Fruit fly (Drosophila melanogaster) whole organism, embryonic: ENCODE data around the gene CG32679.
A peak's percentile ranks its signal among the peaks of the same experiment; 100 is the strongest.

Experiments
- CG10654 ChIP-seq: fragments of 200-800 bp; sonication (Bioruptor generic); optimal IDR thresholded peaks from 2 replicates; lab custom pipeline; 2016; ENCODE audit warnings: missing biosample characterization, missing genetic modification characterization
- CG11560 ChIP-seq: fragments of 200-800 bp; sonication (Bioruptor generic); IDR thresholded peaks from 3 replicates; pipeline ENCODE4 v1.3.6; 2022; ENCODE audit warnings: missing biosample characterization, missing genetic modification characterization
- CG12155 ChIP-seq: fragments of 200-800 bp; sonication (Bioruptor generic); optimal IDR thresholded peaks from 3 replicates; lab custom pipeline; 2016; ENCODE audit warnings: missing biosample characterization, missing genetic modification characterization
- CG13287 ChIP-seq: fragments of 200-800 bp; sonication (Bioruptor generic); IDR thresholded peaks from 2 replicates; pipeline ENCODE4 v1.3.6; 2022; ENCODE audit warnings: missing biosample characterization, missing genetic modification characterization; ENCODE audit not compliant: partially characterized antibody
- CG14441 ChIP-seq: fragments of 200-800 bp; sonication (Bioruptor generic); IDR thresholded peaks from 2 replicates; pipeline ENCODE4 v1.3.6; 2022; ENCODE audit warnings: missing biosample characterization, missing genetic modification characterization
- CG14710 ChIP-seq: fragments of 200-800 bp; sonication (Bioruptor generic); optimal IDR thresholded peaks from 3 replicates; lab custom pipeline; 2019; ENCODE audit warnings: missing biosample characterization, mild to moderate bottlenecking, missing genetic modification characterization, moderate library complexity
- CG14860 ChIP-seq: fragments of 200-800 bp; sonication (Bioruptor generic); IDR thresholded peaks from 3 replicates; pipeline ENCODE4 v1.3.6; 2022; ENCODE audit warnings: missing biosample characterization, missing genetic modification characterization; ENCODE audit not compliant: partially characterized antibody
- CG15011 ChIP-seq: fragments of 200-800 bp; sonication (Bioruptor generic); optimal IDR thresholded peaks from 3 replicates; lab custom pipeline; 2018; ENCODE audit warnings: missing biosample characterization, mild to moderate bottlenecking, missing genetic modification characterization
- CG17385 ChIP-seq: fragments of 200-800 bp; sonication (Bioruptor generic); optimal IDR thresholded peaks from 3 replicates; lab custom pipeline; 2018; ENCODE audit warnings: missing biosample characterization, mild to moderate bottlenecking, missing genetic modification characterization
- CG30403 ChIP-seq: fragments of 200-800 bp; sonication (Bioruptor generic); optimal IDR thresholded peaks from 3 replicates; lab custom pipeline; 2016; ENCODE audit warnings: missing biosample characterization, missing genetic modification characterization
- CG34224 ChIP-seq: fragments of 200-800 bp; sonication (Bioruptor generic); IDR thresholded peaks from 3 replicates; pipeline ENCODE4 v1.3.6; 2022; ENCODE audit warnings: missing biosample characterization, missing genetic modification characterization; ENCODE audit not compliant: partially characterized antibody
- CG34376 ChIP-seq: fragments of 200-800 bp; sonication (Bioruptor generic); optimal IDR thresholded peaks from 2 replicates; lab custom pipeline; 2018; ENCODE audit warnings: missing biosample characterization, mild to moderate bottlenecking, missing genetic modification characterization
- CG3838 ChIP-seq: fragments of 200-800 bp; sonication (Bioruptor generic); optimal IDR thresholded peaks from 3 replicates; lab custom pipeline; 2016; ENCODE audit warnings: missing biosample characterization, missing genetic modification characterization
- CG42726 ChIP-seq: fragments of 200-800 bp; sonication (Bioruptor generic); IDR thresholded peaks from 2 replicates; pipeline ENCODE4 v1.3.6; 2022; ENCODE audit warnings: missing biosample characterization, missing genetic modification characterization; ENCODE audit not compliant: partially characterized antibody
- CG7745 ChIP-seq: fragments of 200-800 bp; sonication (Bioruptor generic); optimal IDR thresholded peaks from 2 replicates; lab custom pipeline; 2018; ENCODE audit warnings: missing biosample characterization, mild to moderate bottlenecking, missing genetic modification characterization, moderate library complexity
- CG7839 ChIP-seq: fragments of 200-800 bp; sonication (Bioruptor generic); optimal IDR thresholded peaks from 3 replicates; lab custom pipeline; 2018; ENCODE audit warnings: missing biosample characterization, mild to moderate bottlenecking, missing genetic modification characterization, moderate library complexity
- CG8388 ChIP-seq: fragments of 200-800 bp; sonication (Bioruptor generic); optimal IDR thresholded peaks from 2 replicates; lab custom pipeline; 2019; ENCODE audit warnings: missing biosample characterization, mild to moderate bottlenecking, missing genetic modification characterization, moderate library complexity
- CG8924 ChIP-seq: fragments of 200-800 bp; optimal IDR thresholded peaks from 3 replicates; lab custom pipeline; 2019; ENCODE audit warnings: missing biosample characterization, mild to moderate bottlenecking, missing genetic modification characterization, moderate library complexity
- CG9932 ChIP-seq: fragments of 200-800 bp; sonication (Bioruptor generic); IDR thresholded peaks from 2 replicates; pipeline ENCODE4 v1.3.6; 2022; ENCODE audit warnings: missing biosample characterization, missing genetic modification characterization
- Doc3 ChIP-seq: fragments of 200-800 bp; sonication (Bioruptor generic); IDR thresholded peaks from 3 replicates; pipeline ENCODE4 v1.3.6; 2022; ENCODE audit warnings: missing biosample characterization, missing genetic modification characterization; ENCODE audit not compliant: partially characterized antibody
- Dref ChIP-seq: fragments of 200-800 bp; sonication (Bioruptor generic); IDR thresholded peaks from 2 replicates; pipeline ENCODE4 v1.3.6; 2022; ENCODE audit warnings: missing biosample characterization, missing genetic modification characterization
- Ets65A ChIP-seq: fragments of 200-800 bp; sonication (Bioruptor generic); peaks from one replicate; lab custom pipeline; 2016; ENCODE audit warnings: missing biosample characterization, missing genetic modification characterization
- Ets97D ChIP-seq: fragments of 200-800 bp; sonication (Bioruptor generic); optimal IDR thresholded peaks from 3 replicates; lab custom pipeline; 2016; ENCODE audit warnings: missing biosample characterization, missing genetic modification characterization
- HLH4C ChIP-seq: fragments of 200-800 bp; sonication (Bioruptor generic); IDR thresholded peaks from 3 replicates; pipeline ENCODE4 v1.3.6; 2022; ENCODE audit warnings: missing biosample characterization, missing genetic modification characterization; ENCODE audit not compliant: partially characterized antibody
- Hmr ChIP-seq: fragments of 200-800 bp; sonication (Bioruptor generic); optimal IDR thresholded peaks from 3 replicates; lab custom pipeline; 2017; ENCODE audit warnings: mild to moderate bottlenecking, missing biosample characterization, missing genetic modification reagents, missing genetic modification characterization
- Jarid2 ChIP-seq: fragments of 200-800 bp; sonication (Bioruptor generic); optimal IDR thresholded peaks from 3 replicates; lab custom pipeline; 2017; ENCODE audit warnings: mild to moderate bottlenecking, missing biosample characterization, missing genetic modification reagents, missing genetic modification characterization
- MESR4 ChIP-seq: fragments of 200-800 bp; sonication (Bioruptor generic); optimal IDR thresholded peaks from 2 replicates; lab custom pipeline; 2018; ENCODE audit warnings: missing biosample characterization, mild to moderate bottlenecking, missing genetic modification characterization, moderate library complexity
- Meics ChIP-seq: fragments of 200-800 bp; sonication (Bioruptor generic); optimal IDR thresholded peaks from 2 replicates; lab custom pipeline; 2017; ENCODE audit warnings: missing biosample characterization, mild to moderate bottlenecking, missing genetic modification characterization
- Neu2 ChIP-seq: fragments of 200-800 bp; sonication (Bioruptor generic); optimal IDR thresholded peaks from 3 replicates; lab custom pipeline; 2016; ENCODE audit warnings: missing biosample characterization, missing genetic modification characterization, borderline replicate concordance
- Opbp ChIP-seq: fragments of 200-800 bp; sonication (Bioruptor generic); IDR thresholded peaks from 3 replicates; pipeline ENCODE4 v1.3.6; 2022; ENCODE audit warnings: missing biosample characterization, missing genetic modification characterization; ENCODE audit not compliant: partially characterized antibody
- PHDP ChIP-seq: fragments of 200-800 bp; sonication (Bioruptor generic); optimal IDR thresholded peaks from 3 replicates; lab custom pipeline; 2018; ENCODE audit warnings: missing biosample characterization, mild to moderate bottlenecking, missing genetic modification characterization, moderate library complexity
- Ptx1 ChIP-seq: fragments of 200-800 bp; sonication (Bioruptor generic); IDR thresholded peaks from 2 replicates; pipeline ENCODE4 v1.3.6; 2022; ENCODE audit warnings: missing biosample characterization, missing genetic modification characterization
- Scr ChIP-seq: fragments of 200-800 bp; sonication (Bioruptor generic); IDR thresholded peaks from 2 replicates; pipeline ENCODE4 v1.3.6; 2022; ENCODE audit warnings: missing biosample characterization, missing genetic modification characterization; ENCODE audit not compliant: partially characterized antibody
- Usf ChIP-seq: fragments of 200-800 bp; sonication (Bioruptor generic); optimal IDR thresholded peaks from 2 replicates; lab custom pipeline; 2017; ENCODE audit warnings: missing genotype, missing biosample characterization, missing genetic modification characterization
- amos ChIP-seq: fragments of 200-800 bp; sonication (Bioruptor generic); IDR thresholded peaks from 2 replicates; pipeline ENCODE4 v1.3.6; 2022; ENCODE audit warnings: missing biosample characterization, missing genetic modification characterization; ENCODE audit not compliant: partially characterized antibody
- caup ChIP-seq: fragments of 200-800 bp; sonication (Bioruptor generic); optimal IDR thresholded peaks from 3 replicates; lab custom pipeline; 2017; ENCODE audit warnings: missing biosample characterization, mild to moderate bottlenecking, missing genetic modification characterization, moderate library complexity; ENCODE audit not compliant: severe bottlenecking
- da ChIP-seq: fragments of 200-800 bp; sonication (Bioruptor generic); optimal IDR thresholded peaks from 2 replicates; lab custom pipeline; 2016; ENCODE audit warnings: missing biosample characterization, missing genetic modification characterization
- eve ChIP-seq, 2 experiments: fragments of >200 bp; optimal IDR thresholded peaks; 2 replicates each; lab custom pipeline; 2017; ENCODE audit warnings: missing biosample characterization in 2 of 2, missing genetic modification characterization in 2 of 2
- fu2 ChIP-seq: fragments of 200-800 bp; sonication (Bioruptor generic); optimal IDR thresholded peaks from 2 replicates; lab custom pipeline; 2016; ENCODE audit warnings: missing biosample characterization, missing genetic modification characterization
- gsb ChIP-seq: fragments of 200-800 bp; sonication (Bioruptor generic); IDR thresholded peaks from 2 replicates; pipeline ENCODE4 v1.3.6; 2022; ENCODE audit warnings: missing biosample characterization, missing genetic modification characterization
- pita ChIP-seq: fragments of 200-800 bp; sonication (Bioruptor generic); optimal IDR thresholded peaks from 2 replicates; lab custom pipeline; 2017; ENCODE audit warnings: missing biosample characterization, mild to moderate bottlenecking, missing genetic modification characterization
- prd ChIP-seq, 3 experiments: fragments of >200 bp in 2 of 3; fragments of 200-800 bp in 1 of 3; sonication (Bioruptor generic) in 1 of 3; optimal IDR thresholded peaks in 2 of 3; IDR thresholded peaks in 1 of 3; 2 replicates in 2 of 3; 3 replicates in 1 of 3; pipeline versions ENCODE4 v1.3.6 to Lab custom; 2017 to 2022; ENCODE audit warnings: missing biosample characterization in 1 of 3, missing genetic modification characterization in 1 of 3
- sqz ChIP-seq: fragments of 200-800 bp; sonication (Bioruptor generic); optimal IDR thresholded peaks from 3 replicates; lab custom pipeline; 2018; ENCODE audit warnings: missing biosample characterization, mild to moderate bottlenecking, missing genetic modification characterization
- stwl ChIP-seq: fragments of 200-800 bp; sonication (Bioruptor generic); optimal IDR thresholded peaks from 3 replicates; lab custom pipeline; 2018; ENCODE audit warnings: missing biosample characterization, mild to moderate bottlenecking, missing genetic modification characterization, moderate library complexity
- unc-4 ChIP-seq: fragments of 200-800 bp; sonication (Bioruptor generic); IDR thresholded peaks from 2 replicates; pipeline ENCODE4 v1.3.6; 2022; ENCODE audit warnings: missing biosample characterization, missing genetic modification characterization; ENCODE audit not compliant: partially characterized antibody
- vnd ChIP-seq: fragments of 200-800 bp; sonication (Bioruptor generic); IDR thresholded peaks from 3 replicates; pipeline ENCODE4 v1.3.6; 2022; ENCODE audit warnings: missing biosample characterization, missing genetic modification characterization; ENCODE audit not compliant: partially characterized antibody

Gene CG32679

DNA sequence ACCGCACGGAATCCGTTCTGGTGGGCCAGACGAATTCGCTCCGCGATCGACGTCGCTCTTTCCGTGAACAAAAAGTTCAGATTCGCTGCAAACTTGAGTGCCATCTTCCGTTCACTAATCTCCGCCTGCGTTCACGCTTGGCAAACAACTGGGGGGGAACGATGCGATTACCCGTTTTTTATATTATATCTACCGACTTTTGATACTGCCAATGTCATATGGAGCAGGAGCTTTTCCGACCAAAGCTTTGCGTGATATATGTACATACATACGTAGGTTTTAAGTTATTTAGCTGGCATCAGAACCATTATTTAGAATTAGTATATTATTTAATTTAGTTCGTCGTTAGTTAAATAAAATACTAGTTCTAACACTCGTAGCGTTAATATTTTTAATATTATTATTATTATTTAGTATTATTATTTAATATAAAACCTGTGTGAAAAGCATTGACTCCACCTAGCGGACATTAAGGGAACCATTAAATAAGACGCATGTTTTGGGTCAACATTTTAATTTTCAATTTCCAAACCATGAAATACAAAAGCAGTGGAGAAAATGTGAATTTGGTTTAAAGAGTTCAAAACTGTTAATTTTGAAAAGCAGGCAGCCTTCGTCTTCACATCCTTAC lies 37.5 kb downstream of the CG32679 start, which contains the start of gene Gip (continued):
- TF ChIP-seq CG9932 (0 out of 2 replicates have a peak, but pooled peaks have one; percentile 8), Jarid2 (GFP tag; lab: Kevin White, UChicago) (peak; percentile 76), CG10654 (GFP tag; lab: Kevin White, UChicago) (no peak), CG30403 (GFP tag; lab: Kevin White, UChicago) (no peak), CG14710 (tag; lab: Kevin White, UChicago) (no peak), caup (GFP tag; lab: Kevin White, UChicago) (peak; percentile 38), Meics (GFP tag; lab: Kevin White, UChicago) (no peak), pita (peak; percentile 2), Ets65A (GFP tag; lab: Kevin White, UChicago) (no peak), gsb (no peak), Hmr (peak; percentile 24)

dm6 chrX:10326346-10326830 lies 40.9 kb downstream of the CG32679 start, which contains the start of gene CG2909:
CG2909 (plus strand) TSS chrX:10326464.
- TF ChIP-seq CG12155 (GFP tag; lab: Kevin White, UChicago) (no peak), CG14860 (no peak), prd (optimal IDR thresholded peaks at IDR 0.05; lab: Kevin White, UChicago) (no peak), prd (GFP tag; IDR thresholded peaks at IDR 0.05; lab: Robert Waterston, UW) (no peak), Ets97D (GFP tag; lab: Kevin White, UChicago) (no peak), CG13287 (GFP tag; lab: Robert Waterston, UW) (peak; percentile 44; the same call in 1 of the 2 replicates), sqz (GFP tag; lab: Kevin White, UChicago) (no peak), da (GFP tag; lab: Kevin White, UChicago) (no peak), Neu2 (no peak), CG34224 (GFP tag; lab: Robert Waterston, UW) (peak; percentile 23; the same call in 1 of the 3 replicates), Opbp (GFP tag; lab: Robert Waterston, UW) (no peak), HLH4C (peak; percentile 47; the same call in 1 of the 3 replicates), stwl (peak; percentile 21), CG11560 (tag; lab: Robert Waterston, UW) (peak; percentile 93), eve (GFP tag; optimal IDR thresholded peaks at IDR 0.05; lab: Kevin White, UChicago) (no peak), Dref (GFP tag; lab: Robert Waterston, UW) (peak; percentile 59), Doc3 (GFP tag; lab: Robert Waterston, UW) (0 out of 3 replicates have a peak, but pooled peaks have one; percentile 39), CG3838 (GFP tag; lab: Kevin White, UChicago) (no peak), vnd (peak; percentile 7; the same call in 1 of the 3 replicates), CG8924 (tag; lab: Kevin White, UChicago) (no peak), unc-4 (GFP tag; lab: Robert Waterston, UW) (peak; percentile 48; the same call in 1 of the 2 replicates), CG34376 (GFP tag; lab: Kevin White, UChicago) (no peak), Ptx1 (GFP tag; lab: Robert Waterston, UW) (no peak), Scr (GFP tag; lab: Robert Waterston, UW) (peak; percentile 42), CG7839 (no peak), fu2 (GFP tag; lab: Kevin White, UChicago) (no peak), amos (GFP tag; lab: Robert Waterston, UW) (peak; percentile 22; the same call in 1 of the 2 replicates), Usf (no peak), Meics (GFP tag; lab: Kevin White, UChicago) (no peak), CG17385 (GFP tag; lab: Kevin White, UChicago) (peak; percentile 5), CG8388 (GFP tag; lab: Kevin White, UChicago) (no peak), CG15011 (no peak), PHDP (no peak), MESR4 (GFP tag; lab: Kevin White, UChicago) (peak; percentile 9), CG7745 (tag; lab: Kevin White, UChicago) (no peak), CG14441 (GFP tag; lab: Robert Waterston, UW) (no peak), CG42726 (GFP tag; lab: Robert Waterston, UW) (no peak)
